Fruit fly (Drosophila melanogaster) whole organism, prepupa: ENCODE measurements around the gene noi.
A peak's percentile ranks its signal among the peaks of the same experiment; 100 is the strongest.

Experiments used
- Blimp-1 ChIP-seq: fragments of 200-800 bp; sonication (Bioruptor generic); optimal IDR thresholded peaks from 3 replicates; lab custom pipeline; 2017; ENCODE audit warnings: missing biosample characterization, missing genetic modification characterization, mild to moderate bottlenecking, moderate library complexity, missing genetic modification reagents
- CG10631 ChIP-seq: fragments of 200-800 bp; sonication (Bioruptor generic); optimal IDR thresholded peaks from 2 replicates; lab custom pipeline; 2016; ENCODE audit warnings: missing biosample characterization, missing genetic modification characterization
- CG11294 ChIP-seq: fragments of 200-800 bp; sonication (Bioruptor generic); IDR thresholded peaks from 2 replicates; pipeline ENCODE4 v1.3.6; 2022; ENCODE audit warnings: missing biosample characterization, missing genetic modification characterization
- CG11902 ChIP-seq: fragments of 200-800 bp; sonication (Bioruptor generic); optimal IDR thresholded peaks from 3 replicates; lab custom pipeline; 2016; ENCODE audit warnings: missing biosample characterization, missing genetic modification characterization
- CG15336 ChIP-seq: fragments of 200-800 bp; sonication (Bioruptor generic); IDR thresholded peaks from 2 replicates; pipeline ENCODE4 v1.3.6; 2022; ENCODE audit warnings: missing biosample characterization, missing genetic modification characterization
- CG1621 ChIP-seq: fragments of 200-800 bp; sonication (Bioruptor generic); optimal IDR thresholded peaks from 3 replicates; lab custom pipeline; 2018; ENCODE audit warnings: missing biosample characterization, mild to moderate bottlenecking, missing genetic modification characterization
- CG3032 ChIP-seq: fragments of 200-800 bp; optimal IDR thresholded peaks from 2 replicates; lab custom pipeline; 2019; ENCODE audit warnings: missing biosample characterization, mild to moderate bottlenecking, missing genetic modification characterization, moderate library complexity
- CG31627 ChIP-seq: fragments of 200-800 bp; sonication (Bioruptor generic); optimal IDR thresholded peaks from 3 replicates; lab custom pipeline; 2016; ENCODE audit warnings: missing biosample characterization, missing genetic modification characterization
- CG3919 ChIP-seq: fragments of 200-800 bp; sonication (Bioruptor generic); optimal IDR thresholded peaks from 3 replicates; lab custom pipeline; 2016; ENCODE audit warnings: missing biosample characterization, missing genetic modification characterization
- CG4318 ChIP-seq: fragments of 200-800 bp; sonication (Bioruptor generic); optimal IDR thresholded peaks from 3 replicates; lab custom pipeline; 2017; ENCODE audit warnings: missing biosample characterization, mild to moderate bottlenecking, missing genetic modification characterization
- CG6163 ChIP-seq: fragments of 200-800 bp; sonication (Bioruptor generic); IDR thresholded peaks from 3 replicates; pipeline ENCODE4 v1.3.6; 2022; ENCODE audit warnings: missing biosample characterization, missing genetic modification characterization
- CG6792 ChIP-seq: fragments of 200-800 bp; sonication (Bioruptor generic); optimal IDR thresholded peaks from 3 replicates; lab custom pipeline; 2016; ENCODE audit warnings: missing biosample characterization, missing genetic modification characterization
- CG6808 ChIP-seq: fragments of 200-800 bp; sonication (Bioruptor generic); optimal IDR thresholded peaks from 3 replicates; lab custom pipeline; 2017; ENCODE audit warnings: missing biosample characterization, missing genetic modification characterization, mild to moderate bottlenecking, moderate library complexity, missing genetic modification reagents
- CG8119 ChIP-seq: fragments of 200-800 bp; sonication (Bioruptor generic); IDR thresholded peaks from 3 replicates; pipeline ENCODE4 v1.3.6; 2022; ENCODE audit warnings: missing biosample characterization, missing genetic modification characterization
- CG8319 ChIP-seq: fragments of 200-800 bp; sonication (Bioruptor generic); optimal IDR thresholded peaks from 3 replicates; lab custom pipeline; 2016; ENCODE audit warnings: missing biosample characterization, missing genetic modification characterization
- CG8632 ChIP-seq: fragments of 200-800 bp; sonication (Bioruptor generic); optimal IDR thresholded peaks from 3 replicates; lab custom pipeline; 2016; ENCODE audit warnings: missing biosample characterization, missing genetic modification characterization
- CG9139 ChIP-seq: fragments of 200-800 bp; sonication (Bioruptor generic); optimal IDR thresholded peaks from 3 replicates; lab custom pipeline; 2017; ENCODE audit warnings: missing biosample characterization, mild to moderate bottlenecking, missing genetic modification characterization
- Eip75B ChIP-seq: fragments of 200-800 bp; sonication (Bioruptor generic); optimal IDR thresholded peaks from 3 replicates; lab custom pipeline; 2016; ENCODE audit warnings: missing biosample characterization, missing genetic modification characterization
- Eip78C ChIP-seq: fragments of 200-800 bp; sonication (Bioruptor generic); peaks from one replicate; lab custom pipeline; 2016; ENCODE audit warnings: missing biosample characterization, missing genetic modification characterization
- Eip93F ChIP-seq: fragments of 200-800 bp; sonication (Bioruptor generic); optimal IDR thresholded peaks from 2 replicates; lab custom pipeline; 2016; ENCODE audit warnings: missing biosample characterization, mild to moderate bottlenecking, missing genetic modification characterization
- Ets21C ChIP-seq: fragments of 200-800 bp; sonication (Bioruptor generic); optimal IDR thresholded peaks from 3 replicates; lab custom pipeline; 2016; ENCODE audit warnings: missing biosample characterization, missing genetic modification characterization
- Ets96B ChIP-seq: fragments of 200-800 bp; optimal IDR thresholded peaks from 2 replicates; lab custom pipeline; 2019; ENCODE audit warnings: missing biosample characterization, mild to moderate bottlenecking, missing genetic modification characterization, moderate library complexity
- Gug ChIP-seq: fragments of 200-800 bp; sonication (Bioruptor generic); IDR thresholded peaks from 2 replicates; pipeline ENCODE4 v1.3.6; 2022; ENCODE audit warnings: missing biosample characterization, missing genetic modification characterization
- Hr38 ChIP-seq: sonication (Bioruptor generic); optimal IDR thresholded peaks from 2 replicates; lab custom pipeline; 2016; ENCODE audit warnings: missing biosample characterization, missing genetic modification characterization
- Hr39 ChIP-seq: fragments of 200-800 bp; sonication (Bioruptor generic); optimal IDR thresholded peaks from 2 replicates; lab custom pipeline; 2016; ENCODE audit warnings: missing biosample characterization, missing genetic modification characterization
- Hr4 ChIP-seq: fragments of 200-800 bp; sonication (Bioruptor generic); optimal IDR thresholded peaks from 3 replicates; lab custom pipeline; 2016; ENCODE audit warnings: missing biosample characterization, missing genetic modification characterization
- Lpt ChIP-seq: fragments of 200-800 bp; sonication (Bioruptor generic); optimal IDR thresholded peaks from 3 replicates; lab custom pipeline; 2016; ENCODE audit warnings: missing biosample characterization, missing genetic modification characterization
- Met ChIP-seq: fragments of 200-800 bp; sonication (Bioruptor generic); optimal IDR thresholded peaks from 3 replicates; lab custom pipeline; 2016; ENCODE audit warnings: missing biosample characterization, missing genetic modification characterization
- Smox ChIP-seq: fragments of 200-800 bp; sonication (Bioruptor generic); optimal IDR thresholded peaks from 3 replicates; lab custom pipeline; 2016; ENCODE audit warnings: missing biosample characterization, missing genetic modification characterization
- Sox102F ChIP-seq: fragments of 200-800 bp; sonication (Bioruptor generic); optimal IDR thresholded peaks from 2 replicates; lab custom pipeline; 2016; ENCODE audit warnings: missing biosample characterization, mild to moderate bottlenecking, missing genetic modification characterization
- Sox14 ChIP-seq: fragments of 200-800 bp; sonication (Bioruptor generic); optimal IDR thresholded peaks from 3 replicates; lab custom pipeline; 2016; ENCODE audit warnings: missing biosample characterization, missing genetic modification characterization
- Sox15 ChIP-seq: fragments of 200-800 bp; sonication (Bioruptor generic); optimal IDR thresholded peaks from 3 replicates; lab custom pipeline; 2016; ENCODE audit warnings: missing biosample characterization, missing genetic modification characterization
- achi ChIP-seq: fragments of 200-800 bp; sonication (Bioruptor generic); optimal IDR thresholded peaks from 3 replicates; lab custom pipeline; 2016; ENCODE audit warnings: missing biosample characterization, missing genetic modification characterization
- acj6 ChIP-seq: fragments of 200-800 bp; sonication (Bioruptor generic); optimal IDR thresholded peaks from 3 replicates; lab custom pipeline; 2016; ENCODE audit warnings: missing biosample characterization, missing genetic modification characterization
- cyc ChIP-seq: fragments of 200-800 bp; sonication (Bioruptor generic); optimal IDR thresholded peaks from 3 replicates; lab custom pipeline; 2016; ENCODE audit warnings: missing biosample characterization, missing genetic modification characterization
- dac ChIP-seq: fragments of 200-800 bp; sonication (Bioruptor generic); optimal IDR thresholded peaks from 2 replicates; lab custom pipeline; 2017; ENCODE audit warnings: missing biosample characterization, mild to moderate bottlenecking, missing genetic modification characterization
- dsx ChIP-seq: fragments of 200-800 bp; optimal IDR thresholded peaks from 3 replicates; lab custom pipeline; 2019; ENCODE audit warnings: missing biosample characterization, mild to moderate bottlenecking, missing genetic modification characterization, moderate library complexity; ENCODE audit not compliant: poor library complexity, severe bottlenecking
- eg ChIP-seq: fragments of 200-800 bp; sonication (Bioruptor generic); IDR thresholded peaks from 3 replicates; pipeline ENCODE4 v1.3.6; 2022; ENCODE audit warnings: missing biosample characterization, missing genetic modification characterization
- esn ChIP-seq: fragments of 200-800 bp; sonication (Bioruptor generic); optimal IDR thresholded peaks from 2 replicates; lab custom pipeline; 2016; ENCODE audit warnings: missing biosample characterization, mild to moderate bottlenecking, missing genetic modification characterization, moderate library complexity
- fd59A ChIP-seq: fragments of 200-800 bp; sonication (Bioruptor generic); optimal IDR thresholded peaks from 2 replicates; lab custom pipeline; 2017; ENCODE audit warnings: missing biosample characterization, mild to moderate bottlenecking, missing genetic modification characterization, missing genetic modification reagents
- fd85E ChIP-seq: fragments of 200-800 bp; sonication (Bioruptor generic); optimal IDR thresholded peaks from 3 replicates; lab custom pipeline; 2016; ENCODE audit warnings: missing biosample characterization, missing genetic modification characterization
- fkh ChIP-seq: fragments of 200-800 bp; sonication (Bioruptor generic); optimal IDR thresholded peaks from 3 replicates; lab custom pipeline; 2017; ENCODE audit warnings: missing biosample characterization, mild to moderate bottlenecking, missing genetic modification characterization, moderate library complexity
- lz ChIP-seq: fragments of 200-800 bp; sonication (Bioruptor generic); optimal IDR thresholded peaks from 3 replicates; lab custom pipeline; 2016; ENCODE audit warnings: missing biosample characterization, missing genetic modification characterization
- net ChIP-seq: fragments of 200-800 bp; sonication (Bioruptor generic); optimal IDR thresholded peaks from 3 replicates; lab custom pipeline; 2016; ENCODE audit warnings: missing biosample characterization, missing genetic modification characterization
- pdm3 ChIP-seq: fragments of 200-800 bp; sonication (Bioruptor generic); optimal IDR thresholded peaks from 3 replicates; lab custom pipeline; 2016; ENCODE audit warnings: missing biosample characterization, missing genetic modification characterization
- salr ChIP-seq, 2 experiments: fragments of 200-800 bp; sonication (Bioruptor generic); optimal IDR thresholded peaks; 3 replicates each; lab custom pipeline; 2016 to 2018; ENCODE audit warnings: missing biosample characterization in 2 of 2, missing genetic modification characterization in 2 of 2, mild to moderate bottlenecking in 1 of 2
- spab ChIP-seq: fragments of 200-800 bp; sonication (Bioruptor generic); optimal IDR thresholded peaks from 2 replicates; lab custom pipeline; 2017; ENCODE audit warnings: missing biosample characterization, mild to moderate bottlenecking, missing genetic modification characterization, missing genetic modification reagents
- ss ChIP-seq, 2 experiments: fragments of 200-800 bp; sonication (Bioruptor generic); optimal IDR thresholded peaks; 2 replicates in 1 of 2; 3 replicates in 1 of 2; lab custom pipeline; 2017 to 2018; ENCODE audit warnings: mild to moderate bottlenecking in 2 of 2, missing biosample characterization in 2 of 2, missing genetic modification characterization in 2 of 2, moderate library complexity in 1 of 2
- topi ChIP-seq: fragments of 200-800 bp; sonication (Bioruptor generic); optimal IDR thresholded peaks from 3 replicates; lab custom pipeline; 2016; ENCODE audit warnings: missing biosample characterization, missing genetic modification characterization
- vri ChIP-seq: fragments of 200-800 bp; sonication (Bioruptor generic); optimal IDR thresholded peaks from 3 replicates; lab custom pipeline; 2016; ENCODE audit warnings: missing biosample characterization, mild to moderate bottlenecking, missing genetic modification characterization

The noi gene

DNA sequence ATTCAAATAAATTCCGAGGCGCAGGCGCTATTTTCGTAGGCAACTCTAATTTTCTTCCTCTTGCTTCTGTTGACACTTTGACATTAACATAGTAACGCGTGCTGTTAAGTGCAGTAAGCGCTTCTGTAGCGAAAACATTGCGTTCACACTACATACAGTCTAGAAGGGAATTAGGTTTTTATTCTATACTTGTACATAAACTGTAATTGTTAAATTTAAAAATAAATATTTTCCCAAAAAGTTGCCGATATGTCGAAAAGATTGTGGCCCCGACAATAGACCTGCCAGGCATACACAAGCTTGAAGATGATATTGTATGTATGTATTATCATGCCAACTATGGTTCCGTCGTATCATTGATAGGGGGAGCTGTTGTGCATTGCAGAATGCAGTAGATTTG, 15.2 kb upstream of the noi start, which contains the start of gene asl:
TSS of gene asl (minus strand) at position 67 of the 400 bp plus-strand sequence.
- TF ChIP-seq CG1621 (tag; lab: Kevin White, UChicago) (peak; percentile 33), acj6 (GFP tag; lab: Kevin White, UChicago) (peak; percentile 39), Eip75B (GFP tag; lab: Kevin White, UChicago) (peak; percentile 60), CG6808 (GFP tag; lab: Kevin White, UChicago) (peak; percentile 11), Lpt (peak; percentile 37), Sox14 (GFP tag; lab: Kevin White, UChicago) (peak; percentile 64), salr (GFP tag; optimal IDR thresholded peaks at IDR 0.05; lab: Kevin White, UChicago) (peak in 1 of 2 experiments; percentile 9), CG8632 (GFP tag; lab: Kevin White, UChicago) (peak; percentile 27), esn (peak; percentile 68), eg (GFP tag; lab: Robert Waterston, UW) (peak; percentile 76), lz (peak; percentile 62), Eip78C (GFP tag; lab: Kevin White, UChicago) (peak; percentile 90), achi (GFP tag; lab: Kevin White, UChicago) (no peak), Hr39 (peak; percentile 64), CG15336 (GFP tag; lab: Robert Waterston, UW) (peak; percentile 44), vri (GFP tag; lab: Kevin White, UChicago) (peak; percentile 41), topi (peak; percentile 43), Gug (GFP tag; lab: Robert Waterston, UW) (peak; percentile 54; the same call in 1 of the 2 replicates), CG6792 (peak; percentile 38), Sox102F (no peak), Sox15 (GFP tag; lab: Kevin White, UChicago) (peak; percentile 8), CG3032 (peak; percentile 63), cyc (GFP tag; lab: Kevin White, UChicago) (peak; percentile 47), CG6163 (GFP tag; lab: Robert Waterston, UW) (peak; percentile 70), CG8319 (GFP tag; lab: Kevin White, UChicago) (no peak), Ets21C (GFP tag; lab: Kevin White, UChicago) (peak; percentile 20), CG3919 (GFP tag; lab: Kevin White, UChicago) (no peak), CG31627 (GFP tag; lab: Kevin White, UChicago) (peak; percentile 67), fd85E (GFP tag; lab: Kevin White, UChicago) (no peak), spab (GFP tag; lab: Kevin White, UChicago) (no peak), Hr4 (GFP tag; lab: Kevin White, UChicago) (peak; percentile 60), Ets96B (tag; lab: Kevin White, UChicago) (peak; percentile 23), CG11294 (GFP tag; lab: Robert Waterston, UW) (peak; percentile 16; the same call in 1 of the 2 replicates), dac (peak; percentile 26), fkh (GFP tag; lab: Kevin White, UChicago) (peak; percentile 86), Eip93F (GFP tag; lab: Kevin White, UChicago) (peak; percentile 70), CG11902 (GFP tag; lab: Kevin White, UChicago) (no peak), CG4318 (GFP tag; lab: Kevin White, UChicago) (no peak), dsx (GFP tag; lab: Kevin White, UChicago) (peak; percentile 74)

DNA sequence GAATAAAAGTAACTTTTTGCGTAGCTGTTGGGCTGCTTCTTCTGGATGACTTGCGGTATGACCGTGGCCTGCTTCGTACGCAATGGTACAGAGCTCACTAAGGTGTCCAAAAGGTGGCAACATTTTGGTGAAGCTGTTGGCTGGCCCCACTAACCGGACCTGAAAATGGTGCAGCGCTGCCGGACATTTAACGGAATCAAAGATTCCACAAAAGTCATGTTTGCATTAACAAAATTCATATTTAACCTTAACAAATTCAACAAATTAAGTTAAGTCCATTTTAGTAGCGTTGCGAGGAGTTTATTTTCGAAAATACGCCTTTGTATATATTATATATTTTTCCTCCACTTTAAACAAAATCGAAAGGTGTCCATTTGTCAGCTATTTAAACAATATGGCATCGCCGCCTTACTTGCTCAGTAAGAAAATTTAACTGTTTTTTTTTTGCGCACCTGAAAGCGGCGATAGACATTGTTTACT, 9.8 kb upstream of the noi start, which contains the start of the genes kra and SecS:
TSS of gene kra (minus strand) at position 93 of the 480 bp plus-strand sequence.
TSS of gene SecS (plus strand) at position 390 of the 480 bp plus-strand sequence.
- peak; percentile 67 for TF ChIP-seq Met (GFP tag; lab: Kevin White, UChicago)
- no peak for TF ChIP-seq dsx (GFP tag; lab: Kevin White, UChicago)
- peak; percentile 64 for TF ChIP-seq CG10631
- TF ChIP-seq Blimp-1 (GFP tag; lab: Kevin White, UChicago), result peak; percentile 19
- TF ChIP-seq cyc (GFP tag; lab: Kevin White, UChicago), result peak; percentile 55
- no peak for TF ChIP-seq CG8119
- no peak for TF ChIP-seq net
- peak; percentile 46 for TF ChIP-seq CG8632 (GFP tag; lab: Kevin White, UChicago)
- no peak for TF ChIP-seq Hr38 (GFP tag; lab: Kevin White, UChicago)
- peak; percentile 47 for TF ChIP-seq CG6792
- TF ChIP-seq CG6808 (GFP tag; lab: Kevin White, UChicago), result peak; percentile 38
- TF ChIP-seq salr (GFP tag; optimal IDR thresholded peaks at IDR 0.05; lab: Kevin White, UChicago), result no peak
- TF ChIP-seq CG31627 (GFP tag; lab: Kevin White, UChicago), result peak; percentile 68
- TF ChIP-seq vri (GFP tag; lab: Kevin White, UChicago), result no peak
- TF ChIP-seq acj6 (GFP tag; lab: Kevin White, UChicago), result peak; percentile 71
- TF ChIP-seq fd59A, result no peak
- no peak for TF ChIP-seq CG9139 (GFP tag; lab: Kevin White, UChicago)
- peak; percentile 68 for TF ChIP-seq pdm3 (GFP tag; lab: Kevin White, UChicago)
- no peak for TF ChIP-seq eg (GFP tag; lab: Robert Waterston, UW)
- no peak for TF ChIP-seq Smox
- TF ChIP-seq ss (GFP tag; optimal IDR thresholded peaks at IDR 0.05; lab: Kevin White, UChicago), result no peak
- TF ChIP-seq CG4318 (GFP tag; lab: Kevin White, UChicago), result no peak
